Fruit fly (Drosophila melanogaster): ENCODE data around the gene Zip89B.

DNA sequence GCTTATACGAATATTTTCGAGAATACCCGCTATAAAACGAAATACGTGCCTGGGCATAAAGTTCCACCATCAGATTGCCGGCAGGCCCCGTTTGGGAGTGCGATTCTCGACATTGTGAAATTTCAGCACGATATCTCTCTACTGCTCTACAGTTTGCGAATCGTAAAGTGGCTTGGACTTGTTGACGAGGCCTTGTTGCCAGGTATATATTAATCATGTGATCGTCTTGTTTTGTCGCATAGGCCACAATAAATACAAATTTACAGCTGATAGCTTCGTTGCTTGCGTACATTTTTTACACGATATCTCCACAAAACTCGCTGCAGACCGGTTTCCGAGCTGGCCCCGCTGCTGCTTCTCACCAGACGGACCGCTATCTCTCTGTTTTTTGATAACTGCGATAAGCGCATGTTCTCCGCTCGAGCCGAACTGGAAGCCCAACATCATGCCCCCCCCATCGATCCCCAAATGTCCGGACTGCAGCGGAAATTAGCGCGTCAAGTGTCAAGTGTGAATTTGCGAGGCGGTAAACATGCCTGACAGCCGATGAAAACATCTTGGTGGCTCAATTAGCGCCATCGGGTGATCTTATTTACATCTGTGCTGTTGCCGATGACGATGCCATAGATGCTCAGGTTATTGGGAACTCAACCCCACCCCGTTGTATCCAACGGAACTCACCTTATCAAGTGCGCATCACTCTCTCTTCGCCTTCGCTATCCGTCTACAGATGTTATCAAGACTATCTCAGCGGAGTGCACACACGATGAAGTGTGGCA lies 3.9 kb downstream of the Zip89B start:
- TF ChIP-seq Eip75B (GFP tag; optimal IDR thresholded peaks at IDR 0.05) = peak; percentile 11
- no peak for TF ChIP-seq Gug (GFP tag; IDR thresholded peaks at IDR 0.05)
- no peak for TF ChIP-seq Hr38 (GFP tag; optimal IDR thresholded peaks at IDR 0.05)
- no peak for TF ChIP-seq fkh (GFP tag; optimal IDR thresholded peaks at IDR 0.05)
- no peak for TF ChIP-seq fd59A (GFP tag; optimal IDR thresholded peaks at IDR 0.05)
- TF ChIP-seq acj6 (GFP tag; optimal IDR thresholded peaks at IDR 0.05) = no peak
- TF ChIP-seq CG4318 (GFP tag; optimal IDR thresholded peaks at IDR 0.05) = no peak
- TF ChIP-seq Ets21C (GFP tag; optimal IDR thresholded peaks at IDR 0.05) = no peak
- peak; percentile 22 for TF ChIP-seq Hr39 (GFP tag; optimal IDR thresholded peaks at IDR 0.05)
- no peak for TF ChIP-seq CG11762 (GFP tag; optimal IDR thresholded peaks at IDR 0.05; ENCODE audit: insufficient read depth)
- no peak for TF ChIP-seq Sox15 (GFP tag; optimal IDR thresholded peaks at IDR 0.05)
